Fruit fly (Drosophila melanogaster) whole organism, pupa: Measurements from ENCODE around the gene CG42661.

Experiments
- CG12605 ChIP-seq: fragments of 200-800 bp; sonication (Bioruptor generic); IDR thresholded peaks from 2 replicates; pipeline ENCODE4 v1.3.6; 2022; ENCODE audit warnings: missing biosample characterization, missing genetic modification characterization
- CG13204 ChIP-seq: fragments of 200-800 bp; sonication (Bioruptor generic); optimal IDR thresholded peaks from 2 replicates; lab custom pipeline; 2018; ENCODE audit warnings: missing biosample characterization, mild to moderate bottlenecking, missing genetic modification characterization, moderate library complexity
- CG17806 ChIP-seq: fragments of 200-800 bp; sonication (Bioruptor generic); optimal IDR thresholded peaks from 2 replicates; lab custom pipeline; 2018; ENCODE audit warnings: missing biosample characterization, mild to moderate bottlenecking, missing genetic modification characterization, moderate library complexity
- CG32121 ChIP-seq: fragments of 200-800 bp; sonication (Bioruptor generic); IDR thresholded peaks from 2 replicates; pipeline ENCODE4 v1.3.6; 2022; ENCODE audit warnings: missing biosample characterization, missing genetic modification characterization
- CG8159 ChIP-seq: fragments of 200-800 bp; sonication (Bioruptor generic); optimal IDR thresholded peaks from 3 replicates; lab custom pipeline; 2018; ENCODE audit warnings: missing biosample characterization, mild to moderate bottlenecking, missing genetic modification characterization, moderate library complexity
- CG8301 ChIP-seq: fragments of 200-800 bp; sonication (Bioruptor generic); optimal IDR thresholded peaks from 2 replicates; lab custom pipeline; 2018; ENCODE audit warnings: missing biosample characterization, mild to moderate bottlenecking, missing genetic modification characterization
- CG9948 ChIP-seq: fragments of 200-800 bp; sonication (Bioruptor generic); optimal IDR thresholded peaks from 2 replicates; lab custom pipeline; 2018; ENCODE audit warnings: missing biosample characterization, mild to moderate bottlenecking, missing genetic modification characterization, moderate library complexity
- D1 ChIP-seq: fragments of 200-800 bp; sonication (Bioruptor generic); optimal IDR thresholded peaks from 2 replicates; lab custom pipeline; 2018; ENCODE audit warnings: missing biosample characterization, mild to moderate bottlenecking, missing genetic modification characterization, moderate library complexity
- EcR ChIP-seq: fragments of 200-800 bp; sonication (Bioruptor generic); optimal IDR thresholded peaks from 3 replicates; lab custom pipeline; 2019; ENCODE audit warnings: missing biosample characterization, missing genetic modification characterization, mild to moderate bottlenecking, moderate library complexity, missing genetic modification reagents
- Pif1A ChIP-seq: fragments of 200-800 bp; sonication (Bioruptor generic); optimal IDR thresholded peaks from 3 replicates; lab custom pipeline; 2016; ENCODE audit warnings: missing biosample characterization, missing genetic modification characterization
- Snoo ChIP-seq: fragments of 200-800 bp; sonication (Bioruptor generic); optimal IDR thresholded peaks from 3 replicates; lab custom pipeline; 2017; ENCODE audit warnings: missing biosample characterization, mild to moderate bottlenecking, missing genetic modification characterization, inconsistent platforms
- gl ChIP-seq: fragments of 200-800 bp; sonication (Bioruptor generic); optimal IDR thresholded peaks from 2 replicates; lab custom pipeline; 2018; ENCODE audit warnings: missing biosample characterization, mild to moderate bottlenecking, missing genetic modification characterization
- rn ChIP-seq: fragments of 200-800 bp; sonication (Bioruptor generic); IDR thresholded peaks from 2 replicates; pipeline ENCODE4 v1.3.6; 2022; ENCODE audit warnings: missing biosample characterization, missing genetic modification characterization

dm6 chr3L:7437366-7437765 is 27.9 kb upstream of the CG42661 start, which contains the start of gene CG14835:
- TF ChIP-seq CG17806 (tag; lab: Kevin White, UChicago): no peak
- no peak for TF ChIP-seq EcR
- no peak for TF ChIP-seq Snoo
- no peak for TF ChIP-seq CG8301 (tag; lab: Kevin White, UChicago)
- TF ChIP-seq CG9948: no peak
- no peak for TF ChIP-seq CG13204 (GFP tag; lab: Kevin White, UChicago)
- no peak for TF ChIP-seq D1 (tag; lab: Kevin White, UChicago)
- no peak for TF ChIP-seq CG12605 (GFP tag; lab: Robert Waterston, UW)
- no peak for TF ChIP-seq rn (GFP tag; lab: Robert Waterston, UW)
- TF ChIP-seq gl (tag; lab: Kevin White, UChicago): no peak
- no peak for TF ChIP-seq CG32121
- no peak for TF ChIP-seq CG8159 (tag; lab: Kevin White, UChicago)
- TF ChIP-seq Pif1A (GFP tag; lab: Kevin White, UChicago): no peak
